Worm (Caenorhabditis elegans) whole organism, mixed stage, embryonic: ENCODE measurements around the gene str-106.

Experiments used
- ceh-43 ChIP-seq: fragments of 200-800 bp; sonication (Bioruptor generic); optimal IDR thresholded peaks from 2 replicates; lab custom pipeline; 2018; ENCODE audit warnings: mild to moderate bottlenecking, missing genetic modification characterization, moderate library complexity, missing compliant biosample characterization
- elt-1 ChIP-seq: sonication (generic microtip); optimal IDR thresholded peaks from 2 replicates; lab custom pipeline; 2017; ENCODE audit warnings: missing genetic modification characterization, mild to moderate bottlenecking, missing compliant biosample characterization, antibody characterized with exemption, moderate library complexity, borderline replicate concordance; ENCODE audit not compliant: insufficient read depth
- elt-3 ChIP-seq: fragments of 150-350 bp; optimal IDR thresholded peaks from 2 replicates; lab custom pipeline; 2014; ENCODE audit warnings: missing biosample characterization, missing genetic modification characterization
- lsy-2 ChIP-seq: fragments of 150-350 bp; optimal IDR thresholded peaks from 2 replicates; lab custom pipeline; 2014; ENCODE audit warnings: missing biosample characterization, missing genetic modification characterization
- mep-1 ChIP-seq: fragments of 150-350 bp; optimal IDR thresholded peaks from 2 replicates; lab custom pipeline; 2017; ENCODE audit warnings: missing biosample characterization, missing genetic modification reagents, missing genetic modification characterization, inconsistent platforms
- nhr-12 ChIP-seq: fragments of 150-350 bp; optimal IDR thresholded peaks from 2 replicates; lab custom pipeline; 2014; ENCODE audit warnings: missing biosample characterization, missing genetic modification characterization
- nhr-28 ChIP-seq: fragments of 150-350 bp; optimal IDR thresholded peaks from 2 replicates; lab custom pipeline; 2014; ENCODE audit warnings: missing biosample characterization, missing genetic modification characterization
- nhr-76 ChIP-seq: sonication (generic microtip); optimal IDR thresholded peaks from 2 replicates; lab custom pipeline; 2017; ENCODE audit warnings: missing biosample characterization, missing genetic modification characterization
- snpc-4 ChIP-seq: fragments of 150-350 bp; optimal IDR thresholded peaks from 2 replicates; lab custom pipeline; 2014; ENCODE audit warnings: missing biosample characterization, missing genetic modification characterization
- sptf-1 ChIP-seq: sonication (generic microtip); optimal IDR thresholded peaks from 2 replicates; lab custom pipeline; 2017; ENCODE audit warnings: mild to moderate bottlenecking, missing genetic modification characterization, moderate library complexity, missing compliant biosample characterization
- unc-62 ChIP-seq: fragments of 150-350 bp; optimal IDR thresholded peaks from 2 replicates; lab custom pipeline; 2014; ENCODE audit warnings: missing biosample characterization, missing genetic modification reagents, missing genetic modification characterization

- TF ChIP-seq nhr-76 (no peak), sptf-1 (no peak), nhr-12 (tag; lab: Kevin White, UChicago) (no peak), mep-1 (no peak), unc-62 (no peak), lsy-2 (tag; lab: Kevin White, UChicago) (no peak), nhr-28 (tag; lab: Kevin White, UChicago) (no peak), elt-3 (tag; lab: Kevin White, UChicago) (no peak), elt-1 (tag; lab: Kevin White, UChicago) (no peak), snpc-4 (tag; lab: Kevin White, UChicago) (no peak), ceh-43 (no peak)
Measured at ce11 chrV:16162124-16162735, 18.2 kb upstream of the str-106 start, which contains the start of the genes str-109 and F10A3.11.
